Fruit fly (Drosophila melanogaster) whole organism, adult: Measurements from ENCODE around the gene Cpr100A.

Experiments used
- CG12768 ChIP-seq: fragments of 200-800 bp; sonication (Bioruptor generic); optimal IDR thresholded peaks from 2 replicates; lab custom pipeline; 2017; ENCODE audit warnings: missing biosample characterization, missing genetic modification characterization, mild to moderate bottlenecking, moderate library complexity, missing genetic modification reagents
- CG5204 ChIP-seq: fragments of 200-800 bp; sonication (Bioruptor generic); optimal IDR thresholded peaks from 2 replicates; lab custom pipeline; 2016; ENCODE audit warnings: missing biosample characterization, missing genetic modification characterization
- CG7101 ChIP-seq: fragments of 200-800 bp; sonication (Bioruptor generic); optimal IDR thresholded peaks from 2 replicates; lab custom pipeline; 2018; ENCODE audit warnings: missing biosample characterization, mild to moderate bottlenecking, missing genetic modification characterization, moderate library complexity
- Crg-1 ChIP-seq: fragments of 200-800 bp; sonication (Bioruptor generic); optimal IDR thresholded peaks from 2 replicates; lab custom pipeline; 2016; ENCODE audit warnings: missing biosample characterization, missing genetic modification characterization
- Hr96 ChIP-seq: fragments of 200-800 bp; sonication (Bioruptor generic); optimal IDR thresholded peaks from 2 replicates; lab custom pipeline; 2016; ENCODE audit warnings: missing biosample characterization, missing genetic modification characterization
- pad ChIP-seq: fragments of 200-800 bp; sonication (Bioruptor generic); optimal IDR thresholded peaks from 3 replicates; lab custom pipeline; 2017; ENCODE audit warnings: missing biosample characterization, missing genetic modification characterization, mild to moderate bottlenecking, moderate library complexity, missing genetic modification reagents
- toe ChIP-seq: fragments of 200-800 bp; sonication (Bioruptor generic); optimal IDR thresholded peaks from 2 replicates; lab custom pipeline; 2016; ENCODE audit warnings: missing biosample characterization, missing genetic modification characterization

DNA sequence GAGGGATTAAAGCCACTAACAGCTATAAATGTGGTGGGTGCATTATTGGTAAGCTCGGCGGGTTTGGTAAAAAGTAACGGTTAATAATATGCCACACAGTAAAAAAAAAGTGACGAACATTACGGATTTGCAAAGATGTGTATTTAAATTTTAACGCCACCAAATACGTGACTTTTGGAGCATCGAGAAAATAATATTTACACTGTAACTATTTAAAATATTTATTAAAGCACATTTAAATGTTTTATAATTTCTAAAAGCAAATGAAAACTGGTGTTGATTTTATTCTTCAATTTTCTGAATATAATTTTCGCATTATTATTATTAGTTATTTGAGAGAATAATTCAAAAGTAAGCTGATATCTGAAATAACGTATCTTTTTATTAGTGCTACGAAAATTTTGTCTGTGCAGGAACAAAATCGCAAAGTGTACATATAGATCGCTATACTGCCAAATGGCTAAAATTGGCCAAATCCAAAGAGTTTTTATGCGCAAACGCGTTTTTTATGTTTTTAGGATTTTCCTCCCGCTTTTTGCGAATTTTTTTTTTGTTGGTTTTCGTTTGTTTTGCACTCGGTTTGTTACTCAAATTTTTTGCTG lies 38.8 kb upstream of the Cpr100A start:
- TF ChIP-seq Crg-1 (GFP tag; lab: Kevin White, UChicago): no peak
- no peak for TF ChIP-seq CG5204 (GFP tag; lab: Kevin White, UChicago)
- TF ChIP-seq Hr96 (GFP tag; lab: Kevin White, UChicago): no peak
- TF ChIP-seq CG12768 (GFP tag; lab: Kevin White, UChicago): no peak
- no peak for TF ChIP-seq CG7101 (tag; lab: Kevin White, UChicago)
- TF ChIP-seq toe: no peak
- TF ChIP-seq pad (GFP tag; lab: Kevin White, UChicago): no peak
